Fruit fly (Drosophila melanogaster) ovary, adult (tissue): ENCODE measurements around the gene CG16959.

ENCODE experiments used
- CG17801 ChIP-seq: fragments of 200-800 bp; optimal IDR thresholded peaks from 2 replicates; lab custom pipeline; 2019; ENCODE audit warnings: missing biosample characterization, mild to moderate bottlenecking, missing genetic modification characterization, moderate library complexity; ENCODE audit not compliant: partially characterized antibody

The CG16959 gene

DNA sequence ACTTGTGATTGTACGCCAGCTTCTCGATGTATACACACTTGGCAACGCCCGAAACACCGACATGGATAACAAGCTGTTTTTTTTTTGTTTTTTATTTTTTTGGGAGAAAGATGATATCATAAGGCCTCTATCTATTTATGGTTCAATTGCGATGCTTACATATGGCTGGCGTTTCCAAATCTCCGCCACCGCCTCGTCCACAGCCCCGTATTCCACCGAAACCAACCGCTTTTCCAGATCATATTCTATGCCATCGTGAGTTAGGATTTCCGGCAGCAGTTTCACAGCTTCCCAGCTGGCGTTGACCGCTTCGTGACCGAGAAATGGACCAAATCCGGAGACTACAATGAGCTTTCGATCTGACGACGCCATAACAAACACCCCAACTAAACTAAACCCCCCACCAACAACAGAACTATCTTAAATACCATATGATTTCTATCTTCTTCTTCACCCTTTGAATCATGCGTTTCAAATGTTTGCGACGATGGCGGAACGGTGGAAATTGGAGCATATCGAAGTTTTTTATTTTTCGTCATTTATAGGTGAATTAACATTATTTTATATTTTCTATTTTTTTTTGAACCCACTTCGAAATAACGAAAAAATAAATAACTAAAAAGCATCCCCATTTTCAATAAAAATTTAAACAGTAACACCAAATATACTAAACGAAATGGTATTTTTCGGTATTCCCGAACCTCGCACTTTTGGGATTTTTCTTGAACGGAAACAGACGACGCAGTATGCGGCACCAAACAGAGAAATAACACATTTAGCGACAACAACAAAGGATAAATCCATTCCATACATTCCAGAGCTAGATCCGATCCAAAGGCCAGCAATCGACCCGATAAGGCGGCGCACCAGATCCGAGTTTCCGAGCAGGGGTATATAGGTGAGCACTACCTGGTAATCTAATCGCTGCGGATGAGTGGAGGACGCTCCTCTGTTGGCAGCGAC is 18.8 kb upstream of the CG16959 start, which contains the start of the genes CG32147 and Pex3:
Gene CG32147, minus strand, starts transcription at position 422 of the 963 bp plus-strand sequence.
Gene Pex3, plus strand, starts transcription at position 718 of the 963 bp plus-strand sequence.
- peak; percentile 0 for TF ChIP-seq CG17801 (GFP tag; lab: Kevin White, UChicago)

DNA sequence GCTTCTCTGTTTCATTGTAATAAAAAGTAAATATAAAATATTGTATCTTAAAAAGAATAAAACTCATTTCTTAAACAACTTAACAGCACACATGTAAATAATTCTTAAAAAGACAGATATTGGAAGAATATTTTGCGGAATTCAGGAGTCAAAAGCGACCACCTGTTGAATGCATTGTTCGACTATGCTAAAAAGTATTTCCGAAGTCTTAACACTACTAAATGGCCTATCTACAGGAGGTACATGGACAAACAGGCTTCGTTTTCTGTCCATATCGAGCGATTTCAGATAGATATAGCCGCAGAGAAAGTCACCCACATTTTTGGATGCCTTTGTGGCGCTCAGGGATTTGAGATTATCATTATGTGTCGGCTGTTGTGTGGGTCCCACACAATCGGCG is 18.0 kb upstream of the CG16959 start:
- TF ChIP-seq CG17801 (GFP tag; lab: Kevin White, UChicago): no peak

DNA sequence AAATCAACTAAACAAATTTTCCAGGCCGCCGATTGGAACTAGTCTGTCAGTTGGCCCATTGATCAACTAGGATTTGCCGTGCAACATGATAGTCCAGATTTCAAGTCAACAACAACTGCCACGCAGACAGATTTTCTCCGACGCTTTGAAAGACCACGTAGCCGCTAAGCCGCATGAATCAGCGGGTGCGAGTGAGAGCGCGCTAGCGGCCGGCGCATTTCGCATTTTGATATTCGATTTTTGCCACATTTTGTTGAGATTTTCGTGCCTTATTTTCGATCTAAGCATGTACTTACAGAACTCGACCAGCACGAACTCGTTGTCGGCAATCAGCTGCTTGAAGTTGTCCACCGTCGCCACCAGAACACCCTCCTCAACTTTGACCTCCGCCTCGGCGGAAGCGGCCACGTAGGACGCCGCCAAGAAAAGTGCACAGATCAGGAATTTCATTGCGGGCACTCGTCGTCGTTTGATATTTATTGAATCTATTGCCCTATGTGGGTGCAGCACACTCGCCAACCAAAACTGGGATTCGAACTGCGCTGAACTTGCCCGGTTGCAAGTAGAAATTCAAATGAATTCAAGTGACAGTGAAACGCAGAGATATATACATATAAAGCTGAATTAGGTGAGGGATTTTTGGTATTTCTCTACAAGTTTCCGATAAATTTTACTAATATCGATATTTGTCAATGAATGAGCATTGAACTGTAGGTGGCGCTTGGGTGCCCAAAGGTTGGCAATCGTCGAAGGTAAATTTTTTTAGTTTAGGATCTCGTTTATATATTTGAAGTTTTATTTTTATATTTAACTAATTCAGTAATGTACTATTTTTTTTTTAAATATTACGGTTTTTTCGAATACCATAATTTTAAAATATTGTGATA is 17.1 kb upstream of the CG16959 start, which contains the start of gene Pdi:
Gene Pdi, minus strand, starts transcription at position 837 of the 887 bp plus-strand sequence.
- TF ChIP-seq CG17801 (GFP tag; lab: Kevin White, UChicago): no peak

DNA sequence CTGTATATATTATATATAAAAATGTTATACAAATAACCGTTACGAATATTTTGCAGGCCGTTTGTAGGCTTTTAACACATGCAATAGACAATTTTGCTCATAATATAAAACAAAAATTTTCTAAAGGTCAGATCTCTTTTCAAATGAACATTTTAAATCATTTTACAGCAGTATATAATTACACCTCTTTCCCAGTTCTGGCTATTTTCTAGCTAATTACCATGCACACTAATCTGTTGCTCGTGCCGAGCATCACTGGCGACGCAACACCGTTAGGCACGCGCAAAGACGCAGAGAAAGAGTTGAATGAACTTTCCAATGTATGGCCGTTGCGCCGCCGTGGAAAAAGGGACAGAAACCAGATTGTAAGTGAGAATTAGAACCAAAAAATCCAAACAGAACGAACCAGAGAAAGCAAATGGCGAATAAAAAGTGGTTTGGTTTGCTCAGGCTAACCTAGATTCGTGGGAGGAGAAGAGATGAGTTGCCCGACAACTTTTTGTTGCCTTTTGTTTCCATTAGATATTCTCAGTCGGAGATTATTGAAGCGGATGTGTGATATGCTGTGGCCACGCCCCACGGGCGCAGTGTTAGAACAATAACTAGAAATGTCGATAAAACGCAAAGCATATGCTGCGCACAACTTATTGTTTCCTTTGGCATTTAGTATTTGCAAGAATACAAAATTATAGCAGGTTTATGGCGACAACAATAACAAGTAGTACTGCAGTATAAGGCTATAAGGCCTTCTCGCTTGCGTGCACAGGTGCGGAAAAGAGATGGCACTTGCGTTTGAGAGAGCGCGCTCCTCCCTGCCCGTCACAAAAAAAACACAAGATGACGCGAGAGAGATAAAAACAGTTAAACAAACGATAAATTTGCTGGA is 16.2 kb upstream of the CG16959 start:
- TF ChIP-seq CG17801 (GFP tag; lab: Kevin White, UChicago): no peak

DNA sequence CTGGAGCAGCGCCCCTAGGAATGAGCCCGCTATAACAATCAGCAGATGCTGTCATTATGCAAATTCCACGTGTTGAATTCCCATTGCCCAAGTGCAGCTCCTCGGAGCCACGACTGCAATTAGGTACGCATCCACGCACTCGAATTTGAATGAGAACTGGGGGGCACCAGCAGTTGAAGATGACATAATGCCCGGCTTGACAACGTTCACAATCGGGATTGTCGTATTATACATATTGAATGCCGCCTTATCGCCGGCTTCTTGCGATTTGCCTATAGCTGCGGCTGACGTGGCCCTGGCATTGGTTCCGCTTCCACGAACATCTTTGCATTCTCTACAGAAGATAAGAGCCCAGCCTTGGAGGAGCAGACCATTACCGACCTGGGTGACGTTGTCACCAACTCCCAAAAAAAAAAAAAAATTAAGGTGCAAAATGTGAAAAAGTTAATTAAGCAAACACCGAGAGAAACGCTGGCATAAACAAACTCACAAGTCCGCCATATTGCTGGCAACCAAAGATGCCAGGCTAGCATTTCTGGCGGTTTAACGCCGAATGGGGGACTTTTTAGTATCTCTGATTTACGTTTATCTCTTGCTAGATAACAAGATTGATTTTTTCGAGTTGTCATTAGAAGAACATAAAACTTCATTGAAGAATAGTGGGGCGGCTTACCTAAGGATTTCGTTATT is 15.3 kb upstream of the CG16959 start:
- TF ChIP-seq CG17801 (GFP tag; lab: Kevin White, UChicago): no peak

DNA sequence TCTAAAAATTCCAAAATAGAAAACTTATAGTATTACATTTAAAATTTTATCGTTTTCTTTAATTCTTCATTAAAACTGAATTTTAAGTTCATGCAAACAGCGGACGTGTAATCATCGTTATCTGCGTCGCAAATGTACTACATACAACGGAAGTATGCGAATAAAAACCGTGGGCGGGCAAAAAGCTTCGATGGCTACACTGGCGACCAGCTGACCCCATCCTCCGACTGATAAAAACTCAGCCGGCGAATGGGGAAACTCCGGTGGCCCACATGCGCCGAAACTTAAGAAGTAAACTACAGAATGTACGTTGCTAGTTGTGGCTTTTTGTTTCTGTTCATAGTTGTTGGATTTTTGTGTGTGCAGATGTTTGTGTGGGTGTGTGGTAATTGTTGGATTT is 12.7 kb upstream of the CG16959 start:
- TF ChIP-seq CG17801 (GFP tag; lab: Kevin White, UChicago): no peak

DNA sequence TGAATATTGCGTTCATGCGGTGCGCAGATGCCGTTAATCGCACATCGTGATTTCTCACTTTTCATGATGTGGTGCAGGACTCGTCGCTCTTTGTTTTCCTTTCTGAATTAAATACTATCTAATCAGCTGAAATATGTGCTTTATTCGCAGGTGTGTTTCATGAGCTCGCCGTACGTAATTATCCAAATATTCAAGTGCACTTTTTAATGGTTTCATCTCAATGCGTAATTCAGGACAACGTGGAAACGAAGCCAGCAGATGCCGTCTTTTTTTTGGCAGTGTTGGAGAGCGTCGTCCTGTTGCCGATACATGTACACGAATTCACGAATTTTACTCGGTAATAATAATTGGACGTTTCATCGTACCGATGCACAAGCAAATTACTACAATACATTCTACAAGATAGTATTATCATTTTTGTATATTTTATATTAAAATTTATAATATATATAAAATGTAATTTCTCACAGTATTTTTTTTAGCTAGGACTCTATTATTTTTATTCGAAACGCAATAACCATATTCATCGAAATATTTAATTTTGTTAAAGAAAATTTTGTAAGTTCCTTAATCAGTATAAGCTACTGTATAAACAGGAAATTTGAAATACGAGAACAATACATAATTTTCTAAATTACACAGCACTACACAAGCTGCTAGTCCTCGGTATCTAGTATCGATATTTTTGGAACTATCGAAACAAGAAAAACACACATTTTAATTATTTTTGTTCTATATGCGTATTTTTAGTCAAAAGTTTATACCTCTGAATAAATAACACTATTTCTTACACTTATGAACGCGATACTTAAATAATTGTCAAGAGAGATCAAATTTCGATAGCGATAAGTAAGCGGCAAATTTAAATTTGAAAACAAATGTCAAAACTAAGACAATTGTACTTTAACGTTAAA is 11.8 kb upstream of the CG16959 start, which contains the start of gene CG12316:
Gene CG12316, minus strand, starts transcription at position 276 of the 914 bp plus-strand sequence.
- TF ChIP-seq CG17801 (GFP tag; lab: Kevin White, UChicago): peak; percentile 68

DNA sequence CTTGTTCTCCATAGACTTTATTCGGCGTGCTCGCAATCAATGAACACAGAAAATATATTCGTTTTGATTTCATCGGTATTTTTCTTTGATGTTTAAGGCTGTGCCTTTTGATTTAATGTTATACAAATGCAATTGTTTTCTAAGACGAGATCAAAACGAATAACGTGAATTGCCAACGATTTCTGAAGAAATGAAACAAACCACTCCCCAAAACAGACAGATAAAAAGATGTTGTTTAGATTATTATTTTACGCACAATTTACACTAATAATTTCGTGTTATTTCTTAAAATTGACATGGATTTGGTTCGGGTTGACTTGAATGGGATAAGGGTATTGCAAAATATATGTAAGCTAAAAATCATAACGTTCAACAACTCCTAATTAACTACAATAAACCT is 6.2 kb upstream of the CG16959 start, which contains the start of gene CG13457:
Gene CG13457, minus strand, starts transcription at position 101 of the 400 bp plus-strand sequence.
- TF ChIP-seq CG17801 (GFP tag; lab: Kevin White, UChicago): no peak

DNA sequence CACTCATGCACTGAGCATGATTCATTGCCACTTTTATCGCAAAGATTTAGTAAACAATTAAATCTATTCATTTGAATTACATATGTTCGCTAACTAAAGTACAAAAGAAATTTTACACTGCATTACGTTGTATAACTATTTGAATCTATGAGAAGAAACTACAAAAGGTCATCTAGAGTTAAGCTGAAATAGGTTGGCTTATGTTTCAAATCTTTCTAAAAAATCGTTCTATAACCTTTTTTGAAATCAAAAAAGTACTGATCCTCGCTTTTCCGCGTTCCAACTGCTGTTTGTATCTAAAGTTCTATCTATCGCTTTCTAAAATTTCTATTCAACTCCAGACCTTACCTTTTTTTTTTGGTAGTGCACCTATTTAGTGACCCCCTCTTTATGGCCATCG is 596 bp upstream of the CG16959 start:
- no peak for TF ChIP-seq CG17801 (GFP tag; lab: Kevin White, UChicago)

DNA sequence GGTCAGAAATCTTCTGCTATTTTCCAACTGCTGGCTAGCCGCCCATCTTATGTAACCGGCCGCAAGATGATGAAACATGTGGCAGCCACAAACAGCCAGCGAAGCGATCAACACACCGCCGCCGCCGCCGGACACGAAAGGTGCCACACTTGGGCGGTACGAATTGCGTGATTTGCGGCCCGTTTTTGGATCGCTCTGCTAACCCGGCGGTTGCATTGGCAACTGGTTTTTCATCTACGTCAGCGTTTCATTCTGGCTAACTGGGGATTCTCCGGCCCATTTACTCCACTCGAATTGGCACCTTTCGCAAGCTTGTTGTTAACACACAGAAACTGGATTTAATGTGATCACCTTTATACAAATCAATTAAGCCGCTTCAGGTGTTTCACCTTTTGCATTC is 1.4 kb downstream of the CG16959 start:
- TF ChIP-seq CG17801 (GFP tag; lab: Kevin White, UChicago): no peak

DNA sequence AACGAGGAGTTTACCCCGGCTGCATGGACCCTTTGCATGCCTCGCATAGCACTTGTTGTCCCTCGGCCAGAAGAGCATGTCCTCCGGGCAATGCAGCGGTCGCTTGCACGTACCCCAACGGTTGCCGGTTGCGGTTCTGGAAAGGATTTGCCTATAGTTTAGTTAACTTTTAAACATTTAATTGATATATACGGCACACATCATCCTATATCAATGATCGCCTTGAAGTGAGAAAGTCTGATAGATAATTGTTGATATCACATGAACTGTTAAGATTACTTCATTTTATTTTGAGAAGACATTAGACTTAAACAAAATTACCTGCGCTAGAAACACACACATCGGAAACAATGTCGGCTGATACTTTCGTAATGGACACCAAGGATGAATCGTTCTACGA is 3.8 kb downstream of the CG16959 start, which contains the start of gene CG32847:
Gene CG32847, plus strand, starts transcription at position 301 of the 400 bp plus-strand sequence.
- TF ChIP-seq CG17801 (GFP tag; lab: Kevin White, UChicago): no peak

DNA sequence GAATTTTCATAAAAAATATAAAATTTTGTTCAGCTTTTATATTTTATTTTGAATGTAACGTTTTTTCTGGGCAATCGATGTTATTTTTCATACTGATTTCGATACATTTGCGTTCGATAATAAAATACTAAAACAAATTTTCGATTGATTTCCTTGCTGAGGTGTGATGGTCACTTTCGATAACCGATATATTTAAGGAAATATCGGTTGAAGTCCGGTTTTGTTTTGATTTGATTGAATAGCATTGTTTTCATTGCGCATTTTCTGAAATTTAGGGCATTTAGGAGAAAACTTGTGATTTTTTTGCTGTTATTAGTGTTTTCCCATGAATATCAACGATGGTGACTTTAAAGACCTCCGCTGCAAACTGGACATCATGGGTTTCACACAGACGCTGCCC is 8.6 kb downstream of the CG16959 start, which contains the start of gene Cep135:
Gene Cep135, plus strand, starts transcription at position 202 of the 400 bp plus-strand sequence.
- TF ChIP-seq CG17801 (GFP tag; lab: Kevin White, UChicago): no peak
